Fruit fly (Drosophila melanogaster): Measurements from ENCODE around the gene Dhc16F.

The Dhc16F gene

dm6 chrX:18085470-18085797, 21.2 kb downstream of the Dhc16F start, which contains the start of gene Ada3 (continued):
- TF ChIP-seq CG10274 (GFP tag; optimal IDR thresholded peaks at IDR 0.05) (peak; percentile 28), tna (GFP tag; IDR thresholded peaks at IDR 0.05; ENCODE audit: partially characterized antibody) (no peak), slbo (GFP tag; IDR thresholded peaks at IDR 0.05) (peak; percentile 76), nmo (GFP tag; optimal IDR thresholded peaks at IDR 0.05) (peak; percentile 84), vvl (GFP tag; IDR thresholded peaks at IDR 0.05) (no peak; the same call in none of the 2 replicates), Scr (GFP tag; IDR thresholded peaks at IDR 0.05; ENCODE audit: partially characterized antibody) (no peak), cad (GFP tag; optimal IDR thresholded peaks at IDR 0.05) (no peak), HmgZ (tag; optimal IDR thresholded peaks at IDR 0.05) (peak; percentile 76), toy (GFP tag; IDR thresholded peaks at IDR 0.05) (0 out of 2 replicates have a peak, but pooled peaks have one; percentile 35), CG10979 (tag; optimal IDR thresholded peaks at IDR 0.05) (peak; percentile 57), CG1647 (GFP tag; optimal IDR thresholded peaks at IDR 0.05) (peak; percentile 56), CG16813 (GFP tag; IDR thresholded peaks at IDR 0.05; ENCODE audit: partially characterized antibody) (no peak; the same call in 2 of the 3 replicates), D19A (tag; optimal IDR thresholded peaks at IDR 0.05) (peak; percentile 38), CG1792 (GFP tag; optimal IDR thresholded peaks at IDR 0.05) (peak; percentile 61), gsb-n (tag; optimal IDR thresholded peaks at IDR 0.05) (peak; percentile 36), ken (GFP tag; IDR thresholded peaks at IDR 0.05) (no peak), CG4820 (GFP tag; optimal IDR thresholded peaks at IDR 0.05) (peak; percentile 68), PHDP (tag; optimal IDR thresholded peaks at IDR 0.05) (peak; percentile 65), Ada2b (GFP tag; IDR thresholded peaks at IDR 0.05) (peak; percentile 41; the same call in 1 of the 2 replicates), mld (GFP tag; IDR thresholded peaks at IDR 0.05; ENCODE audit: partially characterized antibody) (no peak), sisA (GFP tag; IDR thresholded peaks at IDR 0.05) (peak; percentile 67), CG34224 (GFP tag; IDR thresholded peaks at IDR 0.05; ENCODE audit: partially characterized antibody) (no peak), CG3407 (GFP tag; optimal IDR thresholded peaks at IDR 0.05) (peak; percentile 52), CG34422 (GFP tag; IDR thresholded peaks at IDR 0.05) (peak; percentile 32; the same call in 2 of the 3 replicates), caup (GFP tag; optimal IDR thresholded peaks at IDR 0.05; ENCODE audit: severe bottlenecking) (peak; percentile 62), fu2 (GFP tag; optimal IDR thresholded peaks at IDR 0.05) (peak; percentile 47), eve (GFP tag; optimal IDR thresholded peaks at IDR 0.05) (no peak), hth (optimal IDR thresholded peaks at IDR 0.05) (no peak), danr (GFP tag; IDR thresholded peaks at IDR 0.05) (0 out of 2 replicates have a peak, but pooled peaks have one; percentile 53), lilli (GFP tag; optimal IDR thresholded peaks at IDR 0.05) (peak; percentile 87), Sox102F (GFP tag; optimal IDR thresholded peaks at IDR 0.05) (peak; percentile 70), nerfin-1 (tag; optimal IDR thresholded peaks at IDR 0.05) (peak; percentile 67), pzg (GFP tag; optimal IDR thresholded peaks at IDR 0.05) (peak; percentile 65), ase (GFP tag; IDR thresholded peaks at IDR 0.05) (0 out of 3 replicates have a peak, but pooled peaks have one; percentile 26), CG3163 (GFP tag; optimal IDR thresholded peaks at IDR 0.05) (peak; percentile 19), odd (GFP tag; optimal IDR thresholded peaks at IDR 0.05) (peak; percentile 53), btn (GFP tag; optimal IDR thresholded peaks at IDR 0.05) (no peak), croc (GFP tag; conservative IDR thresholded peaks at IDR 0.05) (peak; percentile 39; the same call in 1 of the 3 replicates), shn (GFP tag; optimal IDR thresholded peaks at IDR 0.05) (peak; percentile 70), CG32772 (GFP tag; IDR thresholded peaks at IDR 0.05) (peak; percentile 70), Dad (GFP tag; optimal IDR thresholded peaks at IDR 0.05) (peak; percentile 53), CG31388 (GFP tag; optimal IDR thresholded peaks at IDR 0.05) (no peak), CG12942 (GFP tag; optimal IDR thresholded peaks at IDR 0.05) (peak; percentile 66), gcm (GFP tag; optimal IDR thresholded peaks at IDR 0.05) (peak; percentile 30), org-1 (GFP tag; optimal IDR thresholded peaks at IDR 0.05) (peak; percentile 53), CG6765 (GFP tag; optimal IDR thresholded peaks at IDR 0.05) (peak; percentile 48), CG5180 (GFP tag; optimal IDR thresholded peaks at IDR 0.05) (no peak), ham (GFP tag; IDR thresholded peaks at IDR 0.05) (no peak), nom (GFP tag; optimal IDR thresholded peaks at IDR 0.05) (peak; percentile 32), az2 (GFP tag; optimal IDR thresholded peaks at IDR 0.05) (peak; percentile 70), CG10959 (GFP tag; IDR thresholded peaks at IDR 0.05) (0 out of 2 replicates have a peak, but pooled peaks have one; percentile 15)
